Worm (Caenorhabditis elegans): Measurements from ENCODE around the gene fpn-1.2.
A peak's percentile ranks its signal among the peaks of the same experiment; 100 is the strongest.

Gene fpn-1.2

DNA sequence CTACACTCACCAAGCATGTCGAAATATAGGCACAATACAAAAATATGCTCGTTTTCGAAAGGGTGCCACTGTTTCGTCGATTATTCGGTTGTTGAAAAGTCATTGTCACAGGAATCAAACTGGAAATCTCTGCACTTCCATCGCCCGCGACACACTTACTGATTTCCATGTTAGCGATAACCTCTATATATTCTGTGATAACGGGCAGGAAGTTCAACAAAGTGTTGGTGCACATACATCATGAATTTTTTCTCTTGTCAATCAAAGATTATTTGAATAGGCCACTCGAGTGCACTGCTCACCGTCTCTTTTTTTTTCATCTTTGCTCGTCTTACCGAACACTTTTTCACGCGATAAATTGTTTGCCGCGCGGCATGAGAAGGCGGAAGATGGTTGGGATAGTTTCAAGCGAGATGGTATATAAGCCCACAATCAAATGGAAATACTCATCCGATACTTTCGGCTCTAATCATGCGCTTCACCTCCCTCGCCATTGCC lies at the start of gene fpn-1.2, which contains the start of gene pqn-54:
TSS of gene fpn-1.2 (minus strand) at position 157 of the 498 bp plus-strand sequence.
TSS of gene pqn-54 (plus strand) at position 448 of the 498 bp plus-strand sequence.
- TF ChIP-seq egl-27 (tag; optimal IDR thresholded peaks at IDR 0.05) (no peak), nhr-12 (tag; optimal IDR thresholded peaks at IDR 0.05) (no peak), R02D3.7 (tag; optimal IDR thresholded peaks at IDR 0.05) (no peak), blmp-1 (tag; optimal IDR thresholded peaks at IDR 0.05; ENCODE audit: insufficient read depth) (no peak), fos-1 (tag; optimal IDR thresholded peaks at IDR 0.05) (peak; percentile 37), ztf-1 (GFP tag; conservative IDR thresholded peaks at IDR 0.05) (no peak), sma-9 (GFP tag; optimal IDR thresholded peaks at IDR 0.05) (peak; percentile 11), sma-9 (tag; optimal IDR thresholded peaks at IDR 0.05) (no peak), mbf-1 (tag; optimal IDR thresholded peaks at IDR 0.05) (no peak)

ce11 chrV:1511537-1511936 lies 47.0 kb upstream of the fpn-1.2 start, which contains the start of gene nhr-260:
nhr-260 (minus strand) TSS chrV:1511637.
- TF ChIP-seq ZK546.5 (tag; optimal IDR thresholded peaks at IDR 0.05) (no peak), ztf-11 (tag; optimal IDR thresholded peaks at IDR 0.05) (no peak), zag-1 (tag; optimal IDR thresholded peaks at IDR 0.05) (no peak), nhr-25 (tag; optimal IDR thresholded peaks at IDR 0.05) (no peak), F13H6.1 (tag; optimal IDR thresholded peaks at IDR 0.05) (no peak), ama-1 (optimal IDR thresholded peaks at IDR 0.05) (no peak), mab-5 (tag; optimal IDR thresholded peaks at IDR 0.05) (no peak), lsy-2 (tag; optimal IDR thresholded peaks at IDR 0.05) (no peak), fos-1 (tag; optimal IDR thresholded peaks at IDR 0.05) (no peak), gmeb-1 (tag; optimal IDR thresholded peaks at IDR 0.05) (no peak), lin-13 (GFP tag; optimal IDR thresholded peaks at IDR 0.05) (no peak), nhr-129 (tag; optimal IDR thresholded peaks at IDR 0.05) (no peak), mbf-1 (tag; optimal IDR thresholded peaks at IDR 0.05) (no peak), sem-4 (tag; optimal IDR thresholded peaks at IDR 0.05) (no peak), unc-55 (GFP tag; optimal IDR thresholded peaks at IDR 0.05) (no peak), elt-1 (tag; optimal IDR thresholded peaks at IDR 0.05) (no peak)

ce11 chrV:1505995-1506394 lies 41.5 kb upstream of the fpn-1.2 start, which contains the start of gene sru-28:
sru-28 (plus strand) TSS chrV:1506295.
- TF ChIP-seq lin-13 (GFP tag; optimal IDR thresholded peaks at IDR 0.05) = no peak
- TF ChIP-seq zag-1 (tag; optimal IDR thresholded peaks at IDR 0.05) = no peak
- no peak for TF ChIP-seq ceh-16 (tag; optimal IDR thresholded peaks at IDR 0.05)
- no peak for TF ChIP-seq blmp-1 (tag; optimal IDR thresholded peaks at IDR 0.05; ENCODE audit: insufficient read depth)
- TF ChIP-seq snpc-4 (tag; optimal IDR thresholded peaks at IDR 0.05) = no peak
- TF ChIP-seq lin-11 (tag; optimal IDR thresholded peaks at IDR 0.05) = no peak

- TF ChIP-seq nhr-23 (tag; optimal IDR thresholded peaks at IDR 0.05) (no peak), egl-27 (tag; optimal IDR thresholded peaks at IDR 0.05) (no peak), crh-2 (tag; optimal IDR thresholded peaks at IDR 0.05) (no peak), aly-2 (tag; optimal IDR thresholded peaks at IDR 0.05) (no peak), lin-13 (GFP tag; optimal IDR thresholded peaks at IDR 0.05) (no peak), ztf-11 (tag; optimal IDR thresholded peaks at IDR 0.05) (no peak), sem-4 (tag; optimal IDR thresholded peaks at IDR 0.05) (no peak)
These were observed 34.6 kb upstream of the fpn-1.2 start, which contains the start of gene sru-27 for ce11 chrV:1499140-1499539. sru-27 (plus strand) TSS chrV:1499440.

- TF ChIP-seq ztf-11 (tag; optimal IDR thresholded peaks at IDR 0.05) (no peak), nhr-12 (tag; optimal IDR thresholded peaks at IDR 0.05) (no peak), sma-3 (GFP tag; optimal IDR thresholded peaks at IDR 0.05) (no peak), ztf-1 (GFP tag; conservative IDR thresholded peaks at IDR 0.05) (no peak), Y55F3AM.14 (GFP tag; optimal IDR thresholded peaks at IDR 0.05) (no peak), nhr-11 (tag; optimal IDR thresholded peaks at IDR 0.05) (no peak), unc-62 (GFP tag; optimal IDR thresholded peaks at IDR 0.05) (no peak), unc-39 (tag; optimal IDR thresholded peaks at IDR 0.05) (no peak), lin-13 (GFP tag; optimal IDR thresholded peaks at IDR 0.05) (no peak), C34F6.9 (tag; optimal IDR thresholded peaks at IDR 0.05) (no peak), nhr-237 (tag; optimal IDR thresholded peaks at IDR 0.05) (no peak), nhr-129 (tag; optimal IDR thresholded peaks at IDR 0.05) (no peak), elt-3 (tag; optimal IDR thresholded peaks at IDR 0.05) (no peak), egl-27 (tag; optimal IDR thresholded peaks at IDR 0.05) (no peak), nhr-21 (tag; optimal IDR thresholded peaks at IDR 0.05) (no peak), zag-1 (tag; optimal IDR thresholded peaks at IDR 0.05) (no peak), nhr-23 (tag; optimal IDR thresholded peaks at IDR 0.05) (no peak), F13H6.1 (tag; optimal IDR thresholded peaks at IDR 0.05) (no peak), ceh-82 (tag; optimal IDR thresholded peaks at IDR 0.05) (no peak), nhr-6 (tag; optimal IDR thresholded peaks at IDR 0.05) (no peak)
These were observed 31.3 kb upstream of the fpn-1.2 start for ce11 chrV:1495752-1496151.
